5 fruit fly cellular contexts compared by ENCODE assay signal in genomic region chrX:15043700-15044225, dm6.
TF ChIP-seq lines count a peak whose summit lies in the region.

Gene CG5541, plus strand, starts transcription at chrX:15044123.

- TF ChIP-seq CTCF in whole organism, embryonic (GFP tag; optimal IDR thresholded peaks at IDR 0.05; lab: Kevin White, UChicago): no peak

TF ChIP-seq in whole organism, adult, 20 proteins besides CTCF, POLR2A, EP300 and RAD21 (continues in another document):
- TF ChIP-seq kay (GFP tag; lab: Kevin White, UChicago; ENCODE audit: borderline replicate concordance) (no peak), Hr96 (GFP tag; optimal IDR thresholded peaks at IDR 0.05; lab: Kevin White, UChicago) (peak; percentile 44), CG7045 (GFP tag; optimal IDR thresholded peaks at IDR 0.05; lab: Kevin White, UChicago) (no peak), Mnt (GFP tag; optimal IDR thresholded peaks at IDR 0.05; lab: Kevin White, UChicago) (peak; percentile 77), Clk (GFP tag; optimal IDR thresholded peaks at IDR 0.05; lab: Kevin White, UChicago) (no peak), Crg-1 (GFP tag; optimal IDR thresholded peaks at IDR 0.05; lab: Kevin White, UChicago) (no peak), ovo (GFP tag; optimal IDR thresholded peaks at IDR 0.05; lab: Kevin White, UChicago) (peak; percentile 25), toe (GFP tag; optimal IDR thresholded peaks at IDR 0.05; lab: Kevin White, UChicago) (no peak), tj (GFP tag; optimal IDR thresholded peaks at IDR 0.05; lab: Kevin White, UChicago) (no peak), CG5204 (GFP tag; optimal IDR thresholded peaks at IDR 0.05; lab: Kevin White, UChicago) (peak; percentile 45), CG7101 (tag; optimal IDR thresholded peaks at IDR 0.05; lab: Kevin White, UChicago) (peak; percentile 66), CG11617 (GFP tag; optimal IDR thresholded peaks at IDR 0.05; lab: Kevin White, UChicago) (peak; percentile 77), pad (GFP tag; optimal IDR thresholded peaks at IDR 0.05; lab: Kevin White, UChicago) (peak; percentile 93), CG1620 (GFP tag; optimal IDR thresholded peaks at IDR 0.05; lab: Kevin White, UChicago) (peak; percentile 56), CG14711 (tag; optimal IDR thresholded peaks at IDR 0.05; lab: Kevin White, UChicago) (peak; percentile 35), bab1 (GFP tag; optimal IDR thresholded peaks at IDR 0.05; lab: Kevin White, UChicago) (peak; percentile 70), cic (GFP tag; optimal IDR thresholded peaks at IDR 0.05; lab: Kevin White, UChicago) (peak; percentile 15), CG12768 (GFP tag; optimal IDR thresholded peaks at IDR 0.05; lab: Kevin White, UChicago) (peak; percentile 15)

TF ChIP-seq in whole organism, embryonic, 481 proteins besides CTCF, POLR2A, EP300 and RAD21 (continues in another document):
- TF ChIP-seq gcm (GFP tag; optimal IDR thresholded peaks at IDR 0.05; lab: Kevin White, UChicago): no peak
- no peak for TF ChIP-seq trem (tag; optimal IDR thresholded peaks at IDR 0.05; lab: Kevin White, UChicago)
- TF ChIP-seq CG9215 (GFP tag; IDR thresholded peaks at IDR 0.05; lab: Robert Waterston, UW): 0 out of 2 replicates have a peak, but pooled peaks have one; percentile 6
- no peak for TF ChIP-seq btn (GFP tag; optimal IDR thresholded peaks at IDR 0.05; lab: Kevin White, UChicago)
- peak; percentile 38 for TF ChIP-seq CG4328 (GFP tag; optimal IDR thresholded peaks at IDR 0.05; lab: Kevin White, UChicago)
- TF ChIP-seq bbx (GFP tag; IDR thresholded peaks at IDR 0.05; lab: Robert Waterston, UW; ENCODE audit: partially characterized antibody): no peak
- TF ChIP-seq sqz (GFP tag; optimal IDR thresholded peaks at IDR 0.05; lab: Kevin White, UChicago): no peak
- peak; percentile 30 for TF ChIP-seq gro (GFP tag; optimal IDR thresholded peaks at IDR 0.05; lab: Kevin White, UChicago)
- peak; percentile 85 for TF ChIP-seq CG3995 (GFP tag; optimal IDR thresholded peaks at IDR 0.05; lab: Kevin White, UChicago)
- no peak for TF ChIP-seq ken (GFP tag; IDR thresholded peaks at IDR 0.05; lab: Robert Waterston, UW)
- no peak for TF ChIP-seq CG11398 (GFP tag; optimal IDR thresholded peaks at IDR 0.05; lab: Kevin White, UChicago)
- TF ChIP-seq rib (GFP tag; IDR thresholded peaks at IDR 0.05; lab: Robert Waterston, UW): no peak
- TF ChIP-seq Spps (tag; optimal IDR thresholded peaks at IDR 0.05; lab: Kevin White, UChicago): no peak
- TF ChIP-seq CG4617 (GFP tag; optimal IDR thresholded peaks at IDR 0.05; lab: Kevin White, UChicago; ENCODE audit: borderline replicate concordance): no peak
- TF ChIP-seq CG34422 (GFP tag; IDR thresholded peaks at IDR 0.05; lab: Robert Waterston, UW): peak; percentile 52; the same call in 1 of the 3 replicates
- peak; percentile 45 for TF ChIP-seq CG2120 (GFP tag; optimal IDR thresholded peaks at IDR 0.05; lab: Kevin White, UChicago)
- no peak for TF ChIP-seq CG7271 (tag; optimal IDR thresholded peaks at IDR 0.05; lab: Kevin White, UChicago)
- no peak for TF ChIP-seq salm (tag; optimal IDR thresholded peaks at IDR 0.05; lab: Kevin White, UChicago)
- no peak for TF ChIP-seq grn (GFP tag; optimal IDR thresholded peaks at IDR 0.05; lab: Kevin White, UChicago)

TF ChIP-seq in whole organism, prepupa, 60 proteins besides CTCF, POLR2A, EP300 and RAD21 (continues in another document):
- TF ChIP-seq Hr4 (GFP tag; optimal IDR thresholded peaks at IDR 0.05; lab: Kevin White, UChicago) (no peak), CG16779 (tag; optimal IDR thresholded peaks at IDR 0.05; lab: Kevin White, UChicago) (no peak), CG10631 (GFP tag; optimal IDR thresholded peaks at IDR 0.05; lab: Kevin White, UChicago) (no peak), net (GFP tag; optimal IDR thresholded peaks at IDR 0.05; lab: Kevin White, UChicago) (no peak), acj6 (GFP tag; optimal IDR thresholded peaks at IDR 0.05; lab: Kevin White, UChicago) (peak; percentile 14), dac (GFP tag; optimal IDR thresholded peaks at IDR 0.05; lab: Kevin White, UChicago) (no peak), spab (GFP tag; optimal IDR thresholded peaks at IDR 0.05; lab: Kevin White, UChicago) (peak; percentile 27), fd85E (GFP tag; optimal IDR thresholded peaks at IDR 0.05; lab: Kevin White, UChicago) (no peak), CG6276 (GFP tag; optimal IDR thresholded peaks at IDR 0.05; lab: Kevin White, UChicago) (no peak), CG31627 (GFP tag; optimal IDR thresholded peaks at IDR 0.05; lab: Kevin White, UChicago) (no peak), Met (GFP tag; optimal IDR thresholded peaks at IDR 0.05; lab: Kevin White, UChicago) (peak; percentile 48), eg (GFP tag; IDR thresholded peaks at IDR 0.05; lab: Robert Waterston, UW) (0 out of 3 replicates have a peak, but pooled peaks have one; percentile 31), CG11294 (GFP tag; IDR thresholded peaks at IDR 0.05; lab: Robert Waterston, UW) (no peak), Eip75B (GFP tag; optimal IDR thresholded peaks at IDR 0.05; lab: Kevin White, UChicago) (peak; percentile 31), fkh (GFP tag; optimal IDR thresholded peaks at IDR 0.05; lab: Kevin White, UChicago) (peak; percentile 30), Gug (GFP tag; IDR thresholded peaks at IDR 0.05; lab: Robert Waterston, UW) (no peak), Smox (GFP tag; optimal IDR thresholded peaks at IDR 0.05; lab: Kevin White, UChicago) (peak; percentile 31), Eip78C (GFP tag; lab: Kevin White, UChicago) (peak; percentile 84), CG6808 (GFP tag; optimal IDR thresholded peaks at IDR 0.05; lab: Kevin White, UChicago) (peak; percentile 40), fd59A (GFP tag; optimal IDR thresholded peaks at IDR 0.05; lab: Kevin White, UChicago) (peak; percentile 45)

TF ChIP-seq in whole organism, pupa, 21 proteins besides CTCF, POLR2A, EP300 and RAD21:
- peak; percentile 48 for TF ChIP-seq Pif1A (GFP tag; optimal IDR thresholded peaks at IDR 0.05; lab: Kevin White, UChicago)
- TF ChIP-seq Ets98B (GFP tag; IDR thresholded peaks at IDR 0.05; lab: Robert Waterston, UW): no peak
- peak; percentile 34 for TF ChIP-seq CG14655 (GFP tag; optimal IDR thresholded peaks at IDR 0.05; lab: Kevin White, UChicago)
- TF ChIP-seq rn (GFP tag; IDR thresholded peaks at IDR 0.05; lab: Robert Waterston, UW): no peak
- TF ChIP-seq EcR (GFP tag; optimal IDR thresholded peaks at IDR 0.05; lab: Kevin White, UChicago): no peak
- TF ChIP-seq D1 (tag; optimal IDR thresholded peaks at IDR 0.05; lab: Kevin White, UChicago): no peak
- no peak for TF ChIP-seq gl (tag; optimal IDR thresholded peaks at IDR 0.05; lab: Kevin White, UChicago)
- TF ChIP-seq Snoo (tag; optimal IDR thresholded peaks at IDR 0.05; lab: Kevin White, UChicago): peak; percentile 12
- no peak for TF ChIP-seq CG13204 (GFP tag; optimal IDR thresholded peaks at IDR 0.05; lab: Kevin White, UChicago)
- peak; percentile 35 for TF ChIP-seq CG15710 (tag; optimal IDR thresholded peaks at IDR 0.05; lab: Kevin White, UChicago)
- no peak for TF ChIP-seq CG9948 (tag; optimal IDR thresholded peaks at IDR 0.05; lab: Kevin White, UChicago)
- peak; percentile 7; the same call in 1 of the 2 replicates for TF ChIP-seq CG32121 (GFP tag; IDR thresholded peaks at IDR 0.05; lab: Robert Waterston, UW)
- peak; percentile 34 for TF ChIP-seq Pif1B (GFP tag; optimal IDR thresholded peaks at IDR 0.05; lab: Kevin White, UChicago)
- TF ChIP-seq CG10348 (GFP tag; IDR thresholded peaks at IDR 0.05; lab: Robert Waterston, UW): no peak
- TF ChIP-seq fd96Ca (GFP tag; IDR thresholded peaks at IDR 0.05; lab: Robert Waterston, UW): 0 out of 3 replicates have a peak, but pooled peaks have one; percentile 4
- TF ChIP-seq CG34367 (tag; optimal IDR thresholded peaks at IDR 0.05; lab: Kevin White, UChicago): no peak
- no peak for TF ChIP-seq CG8301 (tag; optimal IDR thresholded peaks at IDR 0.05; lab: Kevin White, UChicago)
- TF ChIP-seq CG12605 (GFP tag; IDR thresholded peaks at IDR 0.05; lab: Robert Waterston, UW): no peak
- no peak; the same call in 2 of the 3 replicates for TF ChIP-seq CG4496 (GFP tag; IDR thresholded peaks at IDR 0.05; lab: Robert Waterston, UW)
- TF ChIP-seq CG8159 (tag; optimal IDR thresholded peaks at IDR 0.05; lab: Kevin White, UChicago): peak; percentile 40
- TF ChIP-seq CG17806 (tag; optimal IDR thresholded peaks at IDR 0.05; lab: Kevin White, UChicago): no peak

TF ChIP-seq in whole organism, wandering third instar larva, 38 proteins besides CTCF, POLR2A, EP300 and RAD21 (continues in another document):
- TF ChIP-seq Abd-B (GFP tag; optimal IDR thresholded peaks at IDR 0.05; lab: Kevin White, UChicago) (no peak), OdsH (GFP tag; optimal IDR thresholded peaks at IDR 0.05; lab: Kevin White, UChicago) (peak; percentile 24), Dif (GFP tag; optimal IDR thresholded peaks at IDR 0.05; lab: Kevin White, UChicago; ENCODE audit: partially characterized antibody) (no peak), Vsx2 (GFP tag; optimal IDR thresholded peaks at IDR 0.05; lab: Kevin White, UChicago; ENCODE audit: partially characterized antibody) (no peak), psq (GFP tag; optimal IDR thresholded peaks at IDR 0.05; lab: Kevin White, UChicago) (no peak), dsf (GFP tag; optimal IDR thresholded peaks at IDR 0.05; lab: Kevin White, UChicago; ENCODE audit: borderline replicate concordance) (no peak), HLH106 (tag; optimal IDR thresholded peaks at IDR 0.05; lab: Kevin White, UChicago) (peak; percentile 23), lola (GFP tag; optimal IDR thresholded peaks at IDR 0.05; lab: Kevin White, UChicago) (no peak), rgr (GFP tag; optimal IDR thresholded peaks at IDR 0.05; lab: Kevin White, UChicago) (no peak), GATAd (GFP tag; optimal IDR thresholded peaks at IDR 0.05; lab: Kevin White, UChicago) (no peak), Jra (GFP tag; optimal IDR thresholded peaks at IDR 0.05; lab: Kevin White, UChicago) (no peak), N (GFP tag; optimal IDR thresholded peaks at IDR 0.05; lab: Kevin White, UChicago) (no peak), Hr83 (GFP tag; optimal IDR thresholded peaks at IDR 0.05; lab: Kevin White, UChicago; ENCODE audit: poor library complexity, severe bottlenecking) (no peak), usp (GFP tag; optimal IDR thresholded peaks at IDR 0.05; lab: Kevin White, UChicago) (no peak), br (GFP tag; optimal IDR thresholded peaks at IDR 0.05; lab: Kevin White, UChicago) (peak; percentile 5), Hr78 (GFP tag; optimal IDR thresholded peaks at IDR 0.05; lab: Kevin White, UChicago) (no peak), tai (GFP tag; optimal IDR thresholded peaks at IDR 0.05; lab: Kevin White, UChicago) (no peak), ey (GFP tag; optimal IDR thresholded peaks at IDR 0.05; lab: Kevin White, UChicago) (peak; percentile 57), dl (GFP tag; optimal IDR thresholded peaks at IDR 0.05; lab: Kevin White, UChicago; ENCODE audit: insufficient read depth in 1 of 2, partially characterized antibody in 2 of 2) (peak; percentile 67 to 75), jim (GFP tag; optimal IDR thresholded peaks at IDR 0.05; lab: Kevin White, UChicago) (no peak), Sp1 (GFP tag; optimal IDR thresholded peaks at IDR 0.05; lab: Kevin White, UChicago) (peak; percentile 54), Hnf4 (GFP tag; optimal IDR thresholded peaks at IDR 0.05; lab: Kevin White, UChicago) (no peak), brk (GFP tag; optimal IDR thresholded peaks at IDR 0.05; lab: Kevin White, UChicago) (no peak)
